Worm (Caenorhabditis elegans) whole organism, L2 larva: ENCODE measurements around the gene sss-1.

Experiments used
- fos-1 ChIP-seq: fragments of 150-350 bp; optimal IDR thresholded peaks from 2 replicates; lab custom pipeline; 2014; ENCODE audit warnings: missing biosample characterization, missing genetic modification characterization
- lsy-2 ChIP-seq, 2 experiments: fragments of 150-350 bp in 1 of 2; sonication (generic microtip) in 1 of 2; optimal IDR thresholded peaks; 2 replicates each; lab custom pipeline; 2014 to 2017; ENCODE audit warnings: missing biosample characterization in 2 of 2, missing genetic modification characterization in 2 of 2
- nhr-12 ChIP-seq: fragments of 150-350 bp; optimal IDR thresholded peaks from 2 replicates; lab custom pipeline; 2014; ENCODE audit warnings: missing biosample characterization, missing genetic modification characterization
- sma-3 ChIP-seq: sonication (generic microtip); optimal IDR thresholded peaks from 2 replicates; lab custom pipeline; 2016; ENCODE audit warnings: missing genetic modification reagents, missing genetic modification characterization, missing compliant biosample characterization
- ztf-4 ChIP-seq: fragments of 150-350 bp; optimal IDR thresholded peaks from 2 replicates; lab custom pipeline; 2014; ENCODE audit warnings: missing biosample characterization, missing genetic modification characterization

- TF ChIP-seq lsy-2 (tag; optimal IDR thresholded peaks at IDR 0.05; lab: Kevin White, UChicago) (peak in 1 of 2 experiments; percentile 34), ztf-4 (tag; lab: Kevin White, UChicago) (no peak), fos-1 (tag; lab: Kevin White, UChicago) (peak; percentile 81), nhr-12 (no peak), sma-3 (GFP tag; lab: Kevin White, UChicago) (no peak)
These were observed 20.8 kb downstream of the sss-1 start for ce11 chrIV:9872786-9873185.
